Worm (Caenorhabditis elegans) whole organism, late embryonic: ENCODE results near the gene irld-23.

ENCODE experiments used
- F13H6.1 ChIP-seq: sonication (generic microtip); optimal IDR thresholded peaks from 2 replicates; lab custom pipeline; 2016; ENCODE audit warnings: missing genetic modification characterization, missing compliant biosample characterization
- T23F11.4 ChIP-seq: fragments of 200-800 bp; sonication (Bioruptor generic); optimal IDR thresholded peaks from 2 replicates; lab custom pipeline; 2018; ENCODE audit warnings: mild to moderate bottlenecking, missing genetic modification characterization, missing compliant biosample characterization
- ama-1 ChIP-seq: fragments of 150-350 bp; optimal IDR thresholded peaks from 2 replicates; lab custom pipeline; 2014
- ceh-14 ChIP-seq: sonication (generic microtip); optimal IDR thresholded peaks from 2 replicates; lab custom pipeline; 2016; ENCODE audit warnings: missing genotype, missing genetic modification characterization, missing compliant biosample characterization
- ceh-22 ChIP-seq: sonication (generic microtip); optimal IDR thresholded peaks from 2 replicates; lab custom pipeline; 2017; ENCODE audit warnings: missing biosample characterization, missing genetic modification characterization
- ceh-24 ChIP-seq: sonication (generic microtip); optimal IDR thresholded peaks from 2 replicates; lab custom pipeline; 2016; ENCODE audit warnings: mild to moderate bottlenecking, missing genetic modification characterization, missing compliant biosample characterization
- ceh-30 ChIP-seq: fragments of 150-350 bp; optimal IDR thresholded peaks from 2 replicates; lab custom pipeline; 2014; ENCODE audit warnings: missing biosample characterization, missing genetic modification characterization
- ceh-34 ChIP-seq: sonication (generic microtip); optimal IDR thresholded peaks from 2 replicates; lab custom pipeline; 2016; ENCODE audit warnings: mild to moderate bottlenecking, missing genetic modification characterization, missing compliant biosample characterization
- ceh-6 ChIP-seq: fragments of 200-800 bp; sonication (Bioruptor generic); optimal IDR thresholded peaks from 2 replicates; lab custom pipeline; 2018; ENCODE audit warnings: mild to moderate bottlenecking, missing genetic modification characterization, missing compliant biosample characterization
- ceh-9 ChIP-seq: sonication (generic microtip); optimal IDR thresholded peaks from 2 replicates; lab custom pipeline; 2016; ENCODE audit warnings: mild to moderate bottlenecking, missing genetic modification characterization, inconsistent platforms, missing compliant biosample characterization
- che-1 ChIP-seq: sonication (generic microtip); optimal IDR thresholded peaks from 2 replicates; lab custom pipeline; 2016; ENCODE audit warnings: mild to moderate bottlenecking, missing genetic modification characterization, missing compliant biosample characterization
- dmd-4 ChIP-seq: sonication (generic microtip); optimal IDR thresholded peaks from 2 replicates; lab custom pipeline; 2016; ENCODE audit warnings: borderline replicate concordance, missing genetic modification characterization, missing compliant biosample characterization
- dve-1 ChIP-seq: sonication (generic microtip); optimal IDR thresholded peaks from 2 replicates; lab custom pipeline; 2017; ENCODE audit warnings: antibody characterized with exemption, mild to moderate bottlenecking, missing genetic modification characterization, missing compliant biosample characterization
- elt-4 ChIP-seq: sonication (generic microtip); optimal IDR thresholded peaks from 2 replicates; lab custom pipeline; 2016; ENCODE audit warnings: missing genetic modification characterization, missing compliant biosample characterization
- fkh-10 ChIP-seq: fragments of 150-350 bp; optimal IDR thresholded peaks from 2 replicates; lab custom pipeline; 2014; ENCODE audit warnings: missing biosample characterization, missing genetic modification reagents, missing genetic modification characterization
- fkh-6 ChIP-seq: sonication (generic microtip); optimal IDR thresholded peaks from 2 replicates; lab custom pipeline; 2016; ENCODE audit warnings: missing genetic modification characterization, missing compliant biosample characterization
- hlh-8 ChIP-seq: sonication (generic microtip); optimal IDR thresholded peaks from 2 replicates; lab custom pipeline; 2016; ENCODE audit warnings: missing genotype, missing genetic modification characterization, missing compliant biosample characterization
- lim-6 ChIP-seq: sonication (generic microtip); optimal IDR thresholded peaks from 2 replicates; lab custom pipeline; 2016; ENCODE audit warnings: missing genetic modification characterization, missing compliant biosample characterization
- madf-2 ChIP-seq: sonication (generic microtip); optimal IDR thresholded peaks from 2 replicates; lab custom pipeline; 2017; ENCODE audit warnings: missing genetic modification characterization, missing compliant biosample characterization
- mec-3 ChIP-seq: sonication (generic microtip); optimal IDR thresholded peaks from 2 replicates; lab custom pipeline; 2016; ENCODE audit warnings: borderline replicate concordance, missing genetic modification characterization, missing compliant biosample characterization
- nfya-1 ChIP-seq: sonication (generic microtip); optimal IDR thresholded peaks from 2 replicates; lab custom pipeline; 2017; ENCODE audit warnings: missing genetic modification characterization, mild to moderate bottlenecking, missing compliant biosample characterization, antibody characterized with exemption, moderate library complexity
- nhr-232 ChIP-seq: sonication (generic microtip); optimal IDR thresholded peaks from 2 replicates; lab custom pipeline; 2016; ENCODE audit warnings: missing genetic modification characterization, missing compliant biosample characterization
- odd-2 ChIP-seq: sonication (generic microtip); optimal IDR thresholded peaks from 2 replicates; lab custom pipeline; 2017; ENCODE audit warnings: antibody characterized with exemption, mild to moderate bottlenecking, missing genetic modification characterization, missing compliant biosample characterization
- pha-2 ChIP-seq: sonication (generic microtip); optimal IDR thresholded peaks from 2 replicates; lab custom pipeline; 2017; ENCODE audit warnings: mild to moderate bottlenecking, missing genetic modification characterization, missing compliant biosample characterization
- pqm-1 ChIP-seq: sonication (generic microtip); optimal IDR thresholded peaks from 2 replicates; lab custom pipeline; 2016; ENCODE audit warnings: missing genetic modification characterization, missing compliant biosample characterization
- pros-1 ChIP-seq: fragments of 150-350 bp; optimal IDR thresholded peaks from 2 replicates; lab custom pipeline; 2014; ENCODE audit warnings: missing biosample characterization, missing genetic modification reagents, missing genetic modification characterization
- rnt-1 ChIP-seq: sonication (generic microtip); optimal IDR thresholded peaks from 2 replicates; lab custom pipeline; 2016; ENCODE audit warnings: missing genetic modification characterization, missing compliant biosample characterization
- syd-9 ChIP-seq: sonication (generic microtip); optimal IDR thresholded peaks from 2 replicates; lab custom pipeline; 2016; ENCODE audit warnings: mild to moderate bottlenecking, missing genetic modification characterization, moderate library complexity, missing compliant biosample characterization
- ttx-3 ChIP-seq: sonication (generic microtip); optimal IDR thresholded peaks from 2 replicates; lab custom pipeline; 2016; ENCODE audit warnings: missing genetic modification reagents, missing genetic modification characterization, missing compliant biosample characterization
- unc-3 ChIP-seq, 2 experiments: fragments of 200-800 bp in 1 of 2; sonication (Bioruptor generic) in 1 of 2; sonication (generic microtip) in 1 of 2; conservative IDR thresholded peaks in 1 of 2; optimal IDR thresholded peaks in 1 of 2; 2 replicates each; pipeline versions ENCODE4 v1.3.6 to Lab custom; 2016 to 2022; ENCODE audit warnings: missing compliant biosample characterization in 2 of 2, missing genetic modification characterization in 2 of 2, missing genetic modification reagents in 1 of 2
- unc-55 ChIP-seq: sonication (generic microtip); optimal IDR thresholded peaks from 2 replicates; lab custom pipeline; 2017; ENCODE audit warnings: missing biosample characterization, missing genetic modification reagents, missing genetic modification characterization
- unc-86 ChIP-seq: sonication (generic microtip); optimal IDR thresholded peaks from 2 replicates; lab custom pipeline; 2016; ENCODE audit warnings: missing genetic modification characterization, missing compliant biosample characterization
- zip-5 ChIP-seq: sonication (generic microtip); optimal IDR thresholded peaks from 2 replicates; lab custom pipeline; 2016; ENCODE audit warnings: missing genetic modification characterization, missing compliant biosample characterization
- ztf-16 ChIP-seq: sonication (generic microtip); optimal IDR thresholded peaks from 2 replicates; lab custom pipeline; 2017; ENCODE audit warnings: missing genetic modification characterization, missing compliant biosample characterization

Gene irld-23

DNA sequence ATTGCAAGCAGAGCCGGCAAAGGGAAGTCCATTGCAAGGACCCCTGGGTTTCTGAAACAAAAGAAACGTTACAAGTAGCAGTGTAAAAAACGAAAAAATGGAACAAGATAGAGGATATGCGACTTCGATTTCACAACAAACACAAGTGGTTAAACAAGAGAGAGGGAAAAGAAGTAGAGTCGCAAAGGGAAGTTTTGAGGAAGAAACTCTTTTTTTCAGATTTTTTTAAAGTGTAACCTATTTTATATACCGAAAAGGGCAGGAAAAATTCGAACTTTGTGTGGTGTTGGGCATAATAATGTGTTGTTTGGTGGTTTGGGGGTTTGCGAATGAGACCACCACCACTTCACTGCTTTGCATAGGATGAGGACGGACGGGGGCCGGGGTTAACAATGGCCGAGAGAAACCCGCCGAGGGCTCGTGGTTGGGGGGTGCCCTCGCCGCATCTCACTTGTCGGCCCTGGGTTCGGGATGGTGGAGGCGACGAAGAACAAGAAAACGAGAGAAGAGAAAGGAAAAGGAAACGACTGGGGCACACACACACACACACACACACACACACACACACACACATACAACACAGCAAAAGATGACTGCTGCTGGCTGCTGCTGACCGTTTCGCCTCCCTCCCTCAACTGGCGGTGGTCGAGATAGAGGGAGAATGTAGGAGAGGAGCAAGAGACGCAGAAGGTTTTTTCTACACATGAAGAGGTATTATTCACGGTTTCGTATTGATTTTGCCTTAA lies 50.1 kb downstream of the irld-23 start, which contains the start of gene ptrn-1 (continued):
- no peak for TF ChIP-seq ceh-22 (tag; lab: Kevin White, UChicago)
- TF ChIP-seq madf-2, result no peak
- peak; percentile 68 for TF ChIP-seq rnt-1 (tag; lab: Kevin White, UChicago)
- TF ChIP-seq odd-2 (tag; lab: Kevin White, UChicago), result no peak
- TF ChIP-seq elt-4 (tag; lab: Kevin White, UChicago), result no peak
- peak; percentile 30 for TF ChIP-seq ceh-6 (GFP tag; lab: Kevin White, UChicago)
- TF ChIP-seq pqm-1, result peak; percentile 26
- TF ChIP-seq ztf-16 (tag; lab: Kevin White, UChicago), result peak; percentile 52
- TF ChIP-seq syd-9, result peak; percentile 55
- TF ChIP-seq dve-1 (tag; lab: Kevin White, UChicago), result peak; percentile 39
- peak; percentile 47 for TF ChIP-seq che-1 (tag; lab: Kevin White, UChicago)
- peak; percentile 64 for TF ChIP-seq ceh-34 (tag; lab: Kevin White, UChicago)
- no peak for TF ChIP-seq ceh-9
- TF ChIP-seq dmd-4 (tag; lab: Kevin White, UChicago), result no peak
- TF ChIP-seq ceh-14 (tag; lab: Kevin White, UChicago), result peak; percentile 37
- no peak for TF ChIP-seq fkh-10 (GFP tag; lab: Kevin White, UChicago)
- TF ChIP-seq zip-5 (tag; lab: Kevin White, UChicago), result peak; percentile 6
- TF ChIP-seq ttx-3 (tag; lab: Kevin White, UChicago), result peak; percentile 30
- peak; percentile 34 for TF ChIP-seq pros-1 (tag; lab: Kevin White, UChicago)
- no peak for TF ChIP-seq ama-1
- no peak for TF ChIP-seq ceh-24 (tag; lab: Kevin White, UChicago)
- peak; percentile 72 for TF ChIP-seq nfya-1 (tag; lab: Kevin White, UChicago)
- peak; percentile 36 for TF ChIP-seq ceh-30 (tag; lab: Kevin White, UChicago)
- no peak for TF ChIP-seq unc-3 (GFP tag; conservative IDR thresholded peaks at IDR 0.05; lab: Robert Waterston, UW)
- peak; percentile 67 for TF ChIP-seq unc-3 (tag; optimal IDR thresholded peaks at IDR 0.05; lab: Kevin White, UChicago)
- peak; percentile 30 for TF ChIP-seq pha-2
- TF ChIP-seq unc-55, result peak; percentile 56
- TF ChIP-seq lim-6, result no peak
- no peak for TF ChIP-seq mec-3 (tag; lab: Kevin White, UChicago)
- TF ChIP-seq F13H6.1 (tag; lab: Kevin White, UChicago), result no peak
- TF ChIP-seq fkh-6 (tag; lab: Kevin White, UChicago), result no peak
- peak; percentile 41 for TF ChIP-seq T23F11.4
- peak; percentile 37 for TF ChIP-seq unc-86
- no peak for TF ChIP-seq nhr-232 (tag; lab: Kevin White, UChicago)
- no peak for TF ChIP-seq hlh-8 (tag; lab: Kevin White, UChicago)
